Worm (Caenorhabditis elegans) whole organism, late embryonic: ENCODE measurements around the gene ddl-1.

Source experiments
- K02D7.2 ChIP-seq: sonication (generic microtip); optimal IDR thresholded peaks from 2 replicates; lab custom pipeline; 2017; ENCODE audit warnings: mild to moderate bottlenecking, missing genetic modification characterization, missing compliant biosample characterization
- K09A11.1 ChIP-seq: sonication (generic microtip); optimal IDR thresholded peaks from 2 replicates; lab custom pipeline; 2017; ENCODE audit warnings: antibody characterized with exemption, mild to moderate bottlenecking, missing genetic modification characterization, missing compliant biosample characterization; ENCODE audit not compliant: insufficient read depth
- T23F11.4 ChIP-seq: fragments of 200-800 bp; sonication (Bioruptor generic); optimal IDR thresholded peaks from 2 replicates; lab custom pipeline; 2018; ENCODE audit warnings: mild to moderate bottlenecking, missing genetic modification characterization, missing compliant biosample characterization
- ahr-1 ChIP-seq: sonication (generic microtip); optimal IDR thresholded peaks from 2 replicates; lab custom pipeline; 2016; ENCODE audit warnings: missing genetic modification characterization, missing compliant biosample characterization
- ama-1 ChIP-seq: fragments of 150-350 bp; optimal IDR thresholded peaks from 2 replicates; lab custom pipeline; 2014
- ceh-14 ChIP-seq: sonication (generic microtip); optimal IDR thresholded peaks from 2 replicates; lab custom pipeline; 2016; ENCODE audit warnings: missing genotype, missing genetic modification characterization, missing compliant biosample characterization
- ceh-19 ChIP-seq: fragments of 200-800 bp; sonication (Bioruptor generic); optimal IDR thresholded peaks from 2 replicates; lab custom pipeline; 2018; ENCODE audit warnings: mild to moderate bottlenecking, missing genetic modification characterization, missing compliant biosample characterization
- ceh-22 ChIP-seq: sonication (generic microtip); optimal IDR thresholded peaks from 2 replicates; lab custom pipeline; 2017; ENCODE audit warnings: missing biosample characterization, missing genetic modification characterization
- ceh-30 ChIP-seq: fragments of 150-350 bp; optimal IDR thresholded peaks from 2 replicates; lab custom pipeline; 2014; ENCODE audit warnings: missing biosample characterization, missing genetic modification characterization
- ceh-31 ChIP-seq: sonication (generic microtip); optimal IDR thresholded peaks from 2 replicates; lab custom pipeline; 2016; ENCODE audit warnings: missing genetic modification characterization, missing compliant biosample characterization
- ceh-34 ChIP-seq: sonication (generic microtip); optimal IDR thresholded peaks from 2 replicates; lab custom pipeline; 2016; ENCODE audit warnings: mild to moderate bottlenecking, missing genetic modification characterization, missing compliant biosample characterization
- ceh-48 ChIP-seq: sonication (generic microtip); optimal IDR thresholded peaks from 2 replicates; lab custom pipeline; 2016; ENCODE audit warnings: missing genetic modification characterization, inconsistent platforms, missing compliant biosample characterization
- ceh-6 ChIP-seq: fragments of 200-800 bp; sonication (Bioruptor generic); optimal IDR thresholded peaks from 2 replicates; lab custom pipeline; 2018; ENCODE audit warnings: mild to moderate bottlenecking, missing genetic modification characterization, missing compliant biosample characterization
- ceh-9 ChIP-seq: sonication (generic microtip); optimal IDR thresholded peaks from 2 replicates; lab custom pipeline; 2016; ENCODE audit warnings: mild to moderate bottlenecking, missing genetic modification characterization, inconsistent platforms, missing compliant biosample characterization
- che-1 ChIP-seq: sonication (generic microtip); optimal IDR thresholded peaks from 2 replicates; lab custom pipeline; 2016; ENCODE audit warnings: mild to moderate bottlenecking, missing genetic modification characterization, missing compliant biosample characterization
- dve-1 ChIP-seq: sonication (generic microtip); optimal IDR thresholded peaks from 2 replicates; lab custom pipeline; 2017; ENCODE audit warnings: antibody characterized with exemption, mild to moderate bottlenecking, missing genetic modification characterization, missing compliant biosample characterization
- elt-4 ChIP-seq: sonication (generic microtip); optimal IDR thresholded peaks from 2 replicates; lab custom pipeline; 2016; ENCODE audit warnings: missing genetic modification characterization, missing compliant biosample characterization
- ets-4 ChIP-seq: sonication (generic microtip); optimal IDR thresholded peaks from 2 replicates; lab custom pipeline; 2016; ENCODE audit warnings: missing genetic modification characterization, missing compliant biosample characterization
- fkh-10 ChIP-seq: fragments of 150-350 bp; optimal IDR thresholded peaks from 2 replicates; lab custom pipeline; 2014; ENCODE audit warnings: missing biosample characterization, missing genetic modification reagents, missing genetic modification characterization
- fkh-6 ChIP-seq: sonication (generic microtip); optimal IDR thresholded peaks from 2 replicates; lab custom pipeline; 2016; ENCODE audit warnings: missing genetic modification characterization, missing compliant biosample characterization
- gmeb-2 ChIP-seq: sonication (generic microtip); optimal IDR thresholded peaks from 2 replicates; lab custom pipeline; 2016; ENCODE audit warnings: missing genetic modification characterization, inconsistent platforms, missing compliant biosample characterization
- hlh-13 ChIP-seq: fragments of 200-800 bp; sonication (Bioruptor generic); optimal IDR thresholded peaks from 2 replicates; lab custom pipeline; 2018; ENCODE audit warnings: mild to moderate bottlenecking, missing genetic modification characterization, missing compliant biosample characterization
- hlh-30 ChIP-seq: sonication (generic microtip); optimal IDR thresholded peaks from 2 replicates; lab custom pipeline; 2017; ENCODE audit warnings: antibody characterized with exemption, missing genetic modification characterization, missing compliant biosample characterization; ENCODE audit not compliant: insufficient read depth
- hlh-8 ChIP-seq: sonication (generic microtip); optimal IDR thresholded peaks from 2 replicates; lab custom pipeline; 2016; ENCODE audit warnings: missing genotype, missing genetic modification characterization, missing compliant biosample characterization
- lim-6 ChIP-seq: sonication (generic microtip); optimal IDR thresholded peaks from 2 replicates; lab custom pipeline; 2016; ENCODE audit warnings: missing genetic modification characterization, missing compliant biosample characterization
- lin-11 ChIP-seq: fragments of 200-800 bp; sonication (Bioruptor generic); optimal IDR thresholded peaks from 2 replicates; lab custom pipeline; 2018; ENCODE audit warnings: mild to moderate bottlenecking, missing genetic modification characterization, missing compliant biosample characterization
- mec-3 ChIP-seq: sonication (generic microtip); optimal IDR thresholded peaks from 2 replicates; lab custom pipeline; 2016; ENCODE audit warnings: borderline replicate concordance, missing genetic modification characterization, missing compliant biosample characterization
- nfya-1 ChIP-seq: sonication (generic microtip); optimal IDR thresholded peaks from 2 replicates; lab custom pipeline; 2017; ENCODE audit warnings: missing genetic modification characterization, mild to moderate bottlenecking, missing compliant biosample characterization, antibody characterized with exemption, moderate library complexity
- nhr-11 ChIP-seq: fragments of 150-350 bp; optimal IDR thresholded peaks from 2 replicates; lab custom pipeline; 2014; ENCODE audit warnings: missing biosample characterization, missing genetic modification characterization
- nhr-232 ChIP-seq: sonication (generic microtip); optimal IDR thresholded peaks from 2 replicates; lab custom pipeline; 2016; ENCODE audit warnings: missing genetic modification characterization, missing compliant biosample characterization
- npax-4 ChIP-seq: sonication (generic microtip); optimal IDR thresholded peaks from 2 replicates; lab custom pipeline; 2016; ENCODE audit warnings: missing genetic modification characterization, missing compliant biosample characterization
- pag-3 ChIP-seq: sonication (generic microtip); optimal IDR thresholded peaks from 2 replicates; lab custom pipeline; 2016; ENCODE audit warnings: missing compliant biosample characterization, missing genetic modification characterization, borderline replicate concordance
- pat-9 ChIP-seq: fragments of 200-800 bp; sonication (Bioruptor generic); optimal IDR thresholded peaks from 2 replicates; lab custom pipeline; 2018; ENCODE audit warnings: mild to moderate bottlenecking, missing genetic modification characterization, moderate library complexity, missing compliant biosample characterization
- pha-2 ChIP-seq: sonication (generic microtip); optimal IDR thresholded peaks from 2 replicates; lab custom pipeline; 2017; ENCODE audit warnings: mild to moderate bottlenecking, missing genetic modification characterization, missing compliant biosample characterization
- pqm-1 ChIP-seq: sonication (generic microtip); optimal IDR thresholded peaks from 2 replicates; lab custom pipeline; 2016; ENCODE audit warnings: missing genetic modification characterization, missing compliant biosample characterization
- pros-1 ChIP-seq: fragments of 150-350 bp; optimal IDR thresholded peaks from 2 replicates; lab custom pipeline; 2014; ENCODE audit warnings: missing biosample characterization, missing genetic modification reagents, missing genetic modification characterization
- ref-2 ChIP-seq: sonication (generic microtip); optimal IDR thresholded peaks from 2 replicates; lab custom pipeline; 2016; ENCODE audit warnings: missing genetic modification characterization, missing compliant biosample characterization
- rnt-1 ChIP-seq: sonication (generic microtip); optimal IDR thresholded peaks from 2 replicates; lab custom pipeline; 2016; ENCODE audit warnings: missing genetic modification characterization, missing compliant biosample characterization
- sdc-2 ChIP-seq: sonication (generic microtip); optimal IDR thresholded peaks from 2 replicates; lab custom pipeline; 2016; ENCODE audit warnings: missing genotype, missing genetic modification characterization, missing compliant biosample characterization
- sox-4 ChIP-seq: sonication (generic microtip); optimal IDR thresholded peaks from 2 replicates; lab custom pipeline; 2017; ENCODE audit warnings: mild to moderate bottlenecking, missing genetic modification characterization, inconsistent platforms, missing compliant biosample characterization
- syd-9 ChIP-seq: sonication (generic microtip); optimal IDR thresholded peaks from 2 replicates; lab custom pipeline; 2016; ENCODE audit warnings: mild to moderate bottlenecking, missing genetic modification characterization, moderate library complexity, missing compliant biosample characterization
- tbx-7 ChIP-seq: sonication (generic microtip); optimal IDR thresholded peaks from 2 replicates; lab custom pipeline; 2016; ENCODE audit warnings: missing genotype, missing genetic modification characterization, missing compliant biosample characterization
- ttx-3 ChIP-seq: sonication (generic microtip); optimal IDR thresholded peaks from 2 replicates; lab custom pipeline; 2016; ENCODE audit warnings: missing genetic modification reagents, missing genetic modification characterization, missing compliant biosample characterization
- unc-86 ChIP-seq: sonication (generic microtip); optimal IDR thresholded peaks from 2 replicates; lab custom pipeline; 2016; ENCODE audit warnings: missing genetic modification characterization, missing compliant biosample characterization

The ddl-1 gene

DNA sequence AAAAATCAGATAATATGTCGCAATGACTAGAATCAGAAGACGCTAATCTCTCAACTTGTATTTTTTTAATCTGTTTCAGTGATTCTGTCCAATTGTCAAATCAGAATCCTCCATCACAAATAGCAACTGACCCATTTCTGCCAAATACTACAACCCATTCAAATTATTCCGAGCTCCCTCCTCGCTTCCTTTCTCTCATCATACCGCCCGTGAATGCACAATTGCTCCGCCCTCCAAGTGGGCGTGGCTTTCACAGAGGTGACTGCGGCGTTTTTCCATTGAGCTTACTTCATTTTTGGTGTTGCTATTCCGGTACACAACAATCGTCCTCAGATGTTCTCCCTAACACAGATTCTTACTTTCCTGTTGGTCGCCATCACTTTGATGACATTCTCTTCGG, 32.5 kb upstream of the ddl-1 start, which contains the start of gene flp-27:
Gene flp-27 (plus strand): TSS at position 301 of the 400 bp plus-strand sequence.
- TF ChIP-seq syd-9 (tag; lab: Kevin White, UChicago) (no peak), ceh-19 (no peak), elt-4 (tag; lab: Kevin White, UChicago) (no peak), nhr-11 (tag; lab: Kevin White, UChicago) (no peak), fkh-6 (tag; lab: Kevin White, UChicago) (no peak), sox-4 (tag; lab: Kevin White, UChicago) (no peak), pqm-1 (no peak), che-1 (no peak), rnt-1 (tag; lab: Kevin White, UChicago) (no peak), ceh-30 (no peak), fkh-10 (GFP tag; lab: Kevin White, UChicago) (no peak), ttx-3 (tag; lab: Kevin White, UChicago) (no peak), lin-11 (no peak), ceh-6 (no peak), pros-1 (tag; lab: Kevin White, UChicago) (no peak), nfya-1 (tag; lab: Kevin White, UChicago) (no peak), ceh-34 (tag; lab: Kevin White, UChicago) (no peak)

DNA sequence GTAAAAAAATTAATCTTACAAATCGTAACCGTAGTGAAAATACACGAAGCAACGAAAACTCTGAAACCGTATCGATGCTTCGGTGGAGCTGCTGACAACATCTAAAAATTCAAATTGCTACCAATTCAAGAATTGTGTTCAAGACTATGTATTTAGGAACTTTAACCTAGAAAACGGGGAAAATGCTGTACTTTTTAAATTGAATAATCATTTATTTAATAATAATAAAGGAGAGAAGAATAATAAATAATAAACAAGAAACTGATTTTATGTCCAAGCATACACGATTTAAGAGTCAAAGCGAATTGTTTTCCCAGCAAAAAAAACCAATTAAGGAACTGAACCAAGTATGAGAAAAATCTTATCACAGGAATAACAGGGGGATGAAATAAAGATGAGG, 21.4 kb upstream of the ddl-1 start, which contains the start of gene C25H3.17:
Gene C25H3.17 (minus strand): TSS at position 101 of the 400 bp plus-strand sequence.
- no peak for TF ChIP-seq K09A11.1 (tag; lab: Kevin White, UChicago)
- no peak for TF ChIP-seq ceh-31 (tag; lab: Kevin White, UChicago)
- TF ChIP-seq lim-6 (tag; lab: Kevin White, UChicago): no peak
- TF ChIP-seq tbx-7 (tag; lab: Kevin White, UChicago): no peak
- no peak for TF ChIP-seq hlh-13 (GFP tag; lab: Kevin White, UChicago)
- TF ChIP-seq ets-4 (tag; lab: Kevin White, UChicago): no peak
- no peak for TF ChIP-seq ceh-9
- no peak for TF ChIP-seq ahr-1 (tag; lab: Kevin White, UChicago)
- TF ChIP-seq gmeb-2 (tag; lab: Kevin White, UChicago): no peak
- TF ChIP-seq fkh-10 (GFP tag; lab: Kevin White, UChicago): no peak
- TF ChIP-seq lin-11: no peak
- no peak for TF ChIP-seq K02D7.2 (tag; lab: Kevin White, UChicago)
- no peak for TF ChIP-seq elt-4 (tag; lab: Kevin White, UChicago)
- TF ChIP-seq, all 69 proteins: peak for 0

DNA sequence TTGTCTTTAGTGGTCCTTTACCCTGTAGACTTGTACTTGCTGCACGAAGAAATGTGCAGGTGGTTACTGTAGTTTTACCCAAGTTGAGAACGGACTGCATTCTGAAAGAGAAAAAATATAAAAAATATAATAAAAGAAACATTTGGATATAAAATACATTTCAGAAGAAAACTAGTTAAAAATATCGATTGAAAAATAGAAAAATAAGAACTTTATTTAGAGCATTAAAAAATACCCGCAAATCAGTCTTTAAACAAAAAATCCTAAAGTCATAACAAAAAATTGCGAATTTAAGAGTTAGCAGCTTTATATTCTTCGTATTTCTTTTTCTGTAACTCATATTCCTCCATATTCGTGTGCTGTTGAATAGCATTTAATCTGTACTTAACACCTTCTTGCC, 20.7 kb upstream of the ddl-1 start, which contains the start of gene C25H3.7:
Gene C25H3.7 (minus strand): TSS at position 101 of the 400 bp plus-strand sequence.
- no peak for TF ChIP-seq ceh-19
- TF ChIP-seq ama-1 (lab: Kevin White, UChicago): no peak
- TF ChIP-seq gmeb-2 (tag; lab: Kevin White, UChicago): no peak
- no peak for TF ChIP-seq T23F11.4 (GFP tag; lab: Kevin White, UChicago)
- TF ChIP-seq mec-3 (tag; lab: Kevin White, UChicago): no peak
- TF ChIP-seq nhr-232 (tag; lab: Kevin White, UChicago): no peak
- no peak for TF ChIP-seq npax-4 (tag; lab: Kevin White, UChicago)
- no peak for TF ChIP-seq ceh-22
- TF ChIP-seq pat-9: no peak
- TF ChIP-seq unc-86 (tag; lab: Kevin White, UChicago): no peak
- TF ChIP-seq ref-2: no peak
- no peak for TF ChIP-seq ceh-31 (tag; lab: Kevin White, UChicago)
- TF ChIP-seq, all 69 proteins: peak for 0

- TF ChIP-seq hlh-30 (no peak), ceh-19 (no peak), sdc-2 (no peak), ceh-9 (no peak), ceh-48 (tag; lab: Kevin White, UChicago) (no peak), pag-3 (no peak), T23F11.4 (GFP tag; lab: Kevin White, UChicago) (no peak), pha-2 (tag; lab: Kevin White, UChicago) (no peak), K02D7.2 (tag; lab: Kevin White, UChicago) (no peak), ceh-14 (tag; lab: Kevin White, UChicago) (no peak), npax-4 (tag; lab: Kevin White, UChicago) (no peak), hlh-8 (tag; lab: Kevin White, UChicago) (no peak), dve-1 (tag; lab: Kevin White, UChicago) (no peak), ceh-22 (no peak)
Measured at ce11 chrII:5667540-5667939, 19.4 kb upstream of the ddl-1 start.
